Worm (Caenorhabditis elegans): ENCODE measurements around the gene ras-2.

DNA sequence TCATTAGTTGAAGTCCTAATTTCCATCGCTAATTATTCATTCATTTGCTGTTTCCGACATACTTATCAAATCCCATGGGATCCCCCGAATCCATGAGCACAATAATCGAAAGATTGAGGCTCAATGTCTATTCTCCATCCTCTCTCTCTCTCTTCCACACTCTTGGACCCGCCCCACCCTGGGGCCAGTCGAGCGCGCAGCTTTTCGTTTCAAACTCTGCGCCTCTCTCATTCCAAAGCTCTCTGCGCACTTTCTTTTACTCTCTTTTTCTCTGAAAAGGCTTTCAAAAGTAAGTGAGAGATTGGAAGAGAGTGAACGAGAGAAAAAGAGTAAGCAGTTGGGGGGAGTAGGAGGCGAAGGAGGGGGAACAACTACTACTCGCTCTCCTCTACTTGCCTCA, 18.1 kb downstream of the ras-2 start, which contains the start of gene acy-1:
- TF ChIP-seq unc-39 (tag; optimal IDR thresholded peaks at IDR 0.05) (no peak), ama-1 (optimal IDR thresholded peaks at IDR 0.05) (no peak), zfp-3 (GFP tag; conservative IDR thresholded peaks at IDR 0.05) (no peak), ztf-11 (tag; optimal IDR thresholded peaks at IDR 0.05) (no peak), daf-12 (tag; optimal IDR thresholded peaks at IDR 0.05) (no peak), hmg-1.1 (GFP tag; IDR thresholded peaks at IDR 0.05) (peak; percentile 79)

All from whole organism, L4 larva.